Fruit fly (Drosophila melanogaster): ENCODE results near the gene Rpt2.

Rpt2 gene

DNA sequence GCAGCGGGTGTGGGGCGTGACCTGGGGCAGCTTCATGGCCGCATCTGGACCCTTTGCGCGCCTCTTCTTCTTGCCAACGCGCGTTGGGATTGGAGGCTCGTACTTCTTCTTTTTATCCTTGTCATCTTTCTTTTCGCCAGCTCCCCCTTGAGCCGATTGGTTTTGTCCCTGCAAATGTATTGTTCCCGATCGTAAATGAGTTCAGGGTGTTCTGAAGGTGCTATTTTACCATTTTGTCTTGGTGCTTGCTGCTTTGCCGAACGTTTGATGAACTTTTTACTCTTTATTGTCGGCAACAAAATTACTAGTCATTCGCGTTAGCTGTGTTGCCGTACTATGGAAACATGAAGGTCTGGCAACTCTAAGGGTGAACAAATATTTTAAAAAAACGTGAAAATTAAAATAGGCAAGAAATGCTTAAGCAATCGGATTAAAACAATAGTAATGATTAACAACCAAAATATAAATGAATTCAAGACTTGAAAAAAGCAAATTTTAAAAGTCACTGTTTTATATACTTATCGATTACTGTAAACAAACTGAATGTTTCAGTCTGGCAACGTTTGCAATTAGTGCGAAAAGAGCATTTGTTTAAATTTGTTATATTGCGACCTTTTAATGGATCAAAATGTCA lies at the start of gene Rpt2, which contains the start of gene CG13599:
TSS of gene Rpt2 (minus strand) at position 464 of the 634 bp plus-strand sequence.
TSS of gene CG13599 (plus strand) at position 545 of the 634 bp plus-strand sequence.
- TF ChIP-seq CG7101 (tag; optimal IDR thresholded peaks at IDR 0.05) = peak; percentile 40
- no peak for TF ChIP-seq toe (GFP tag; optimal IDR thresholded peaks at IDR 0.05)
- no peak for TF ChIP-seq CG7045 (GFP tag; optimal IDR thresholded peaks at IDR 0.05)
- no peak for TF ChIP-seq ovo (GFP tag; optimal IDR thresholded peaks at IDR 0.05)
- no peak for TF ChIP-seq tj (GFP tag; optimal IDR thresholded peaks at IDR 0.05)
- no peak for TF ChIP-seq Hr96 (GFP tag; optimal IDR thresholded peaks at IDR 0.05)
- no peak for TF ChIP-seq CG5204 (GFP tag; optimal IDR thresholded peaks at IDR 0.05)
- no peak for TF ChIP-seq CG11617 (GFP tag; optimal IDR thresholded peaks at IDR 0.05)
- no peak for TF ChIP-seq CG1620 (GFP tag; optimal IDR thresholded peaks at IDR 0.05)
- TF ChIP-seq kay (GFP tag; ENCODE audit: borderline replicate concordance) = no peak
- TF ChIP-seq CG33017 (tag; optimal IDR thresholded peaks at IDR 0.05) = no peak
- no peak for TF ChIP-seq cic (GFP tag; optimal IDR thresholded peaks at IDR 0.05)
- no peak for TF ChIP-seq Clk (GFP tag; optimal IDR thresholded peaks at IDR 0.05)
- TF ChIP-seq cnc (optimal IDR thresholded peaks at IDR 0.05) = peak; percentile 73 to 89
- TF ChIP-seq Mnt (GFP tag; optimal IDR thresholded peaks at IDR 0.05) = no peak
- no peak for TF ChIP-seq CG12768 (GFP tag; optimal IDR thresholded peaks at IDR 0.05)
- peak; percentile 63 for TF ChIP-seq bab1 (GFP tag; optimal IDR thresholded peaks at IDR 0.05)
- peak; percentile 40 for TF ChIP-seq CG14711 (tag; optimal IDR thresholded peaks at IDR 0.05)
- TF ChIP-seq pad (GFP tag; optimal IDR thresholded peaks at IDR 0.05) = no peak
- no peak for TF ChIP-seq Crg-1 (GFP tag; optimal IDR thresholded peaks at IDR 0.05)

DNA sequence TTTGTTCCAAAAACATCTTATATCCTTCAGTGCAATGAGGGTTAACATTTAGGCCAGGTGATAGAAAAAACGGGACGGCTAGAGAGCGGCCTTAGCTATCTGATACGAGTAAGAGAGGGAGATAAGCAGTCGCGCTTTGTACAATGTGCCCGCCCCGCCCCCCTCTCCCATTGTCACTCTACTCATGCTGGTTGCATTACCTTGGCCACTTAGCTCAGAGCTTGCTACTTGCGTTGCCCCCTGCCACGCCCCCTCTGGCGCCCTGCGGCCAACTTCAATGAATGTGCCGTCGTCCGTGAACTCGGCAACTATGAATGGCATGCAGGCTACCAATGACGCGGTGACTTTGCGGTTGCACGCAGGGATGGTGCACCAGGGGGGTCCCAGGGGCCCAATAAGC lies 40.4 kb upstream of the Rpt2 start:
- TF ChIP-seq CG5204 (GFP tag; optimal IDR thresholded peaks at IDR 0.05) (no peak), ovo (GFP tag; optimal IDR thresholded peaks at IDR 0.05) (no peak), CG7045 (GFP tag; optimal IDR thresholded peaks at IDR 0.05) (no peak), CG33017 (tag; optimal IDR thresholded peaks at IDR 0.05) (no peak), cic (GFP tag; optimal IDR thresholded peaks at IDR 0.05) (no peak), CG12768 (GFP tag; optimal IDR thresholded peaks at IDR 0.05) (no peak), cnc (optimal IDR thresholded peaks at IDR 0.05) (no peak), CG11617 (GFP tag; optimal IDR thresholded peaks at IDR 0.05) (no peak), Clk (GFP tag; optimal IDR thresholded peaks at IDR 0.05) (no peak), bab1 (GFP tag; optimal IDR thresholded peaks at IDR 0.05) (no peak), Crg-1 (GFP tag; optimal IDR thresholded peaks at IDR 0.05) (no peak)

- TF ChIP-seq CG7045 (GFP tag; optimal IDR thresholded peaks at IDR 0.05) (no peak), cic (GFP tag; optimal IDR thresholded peaks at IDR 0.05) (no peak), CG7101 (tag; optimal IDR thresholded peaks at IDR 0.05) (no peak), pad (GFP tag; optimal IDR thresholded peaks at IDR 0.05) (no peak), cnc (optimal IDR thresholded peaks at IDR 0.05) (no peak), Mnt (GFP tag; optimal IDR thresholded peaks at IDR 0.05) (no peak), bab1 (GFP tag; optimal IDR thresholded peaks at IDR 0.05) (no peak), CG1620 (GFP tag; optimal IDR thresholded peaks at IDR 0.05) (no peak), CG11617 (GFP tag; optimal IDR thresholded peaks at IDR 0.05) (no peak)
Measured at dm6 chr3R:23971208-23971607, 39.9 kb upstream of the Rpt2 start.

dm6 chr3R:23969449-23969848 lies 38.1 kb upstream of the Rpt2 start:
- TF ChIP-seq CG33017 (tag; optimal IDR thresholded peaks at IDR 0.05) (no peak), ovo (GFP tag; optimal IDR thresholded peaks at IDR 0.05) (no peak), CG7045 (GFP tag; optimal IDR thresholded peaks at IDR 0.05) (no peak), pad (GFP tag; optimal IDR thresholded peaks at IDR 0.05) (no peak), Hr96 (GFP tag; optimal IDR thresholded peaks at IDR 0.05) (no peak), Clk (GFP tag; optimal IDR thresholded peaks at IDR 0.05) (no peak), kay (GFP tag; ENCODE audit: borderline replicate concordance) (no peak), CG5204 (GFP tag; optimal IDR thresholded peaks at IDR 0.05) (no peak), CG14711 (tag; optimal IDR thresholded peaks at IDR 0.05) (no peak), cic (GFP tag; optimal IDR thresholded peaks at IDR 0.05) (no peak), Crg-1 (GFP tag; optimal IDR thresholded peaks at IDR 0.05) (no peak), bab1 (GFP tag; optimal IDR thresholded peaks at IDR 0.05) (no peak), CG7101 (tag; optimal IDR thresholded peaks at IDR 0.05) (no peak), CG1620 (GFP tag; optimal IDR thresholded peaks at IDR 0.05) (no peak), CG12768 (GFP tag; optimal IDR thresholded peaks at IDR 0.05) (no peak), tj (GFP tag; optimal IDR thresholded peaks at IDR 0.05) (no peak), cnc (optimal IDR thresholded peaks at IDR 0.05) (no peak), Mnt (GFP tag; optimal IDR thresholded peaks at IDR 0.05) (no peak), CG11617 (GFP tag; optimal IDR thresholded peaks at IDR 0.05) (no peak)

DNA sequence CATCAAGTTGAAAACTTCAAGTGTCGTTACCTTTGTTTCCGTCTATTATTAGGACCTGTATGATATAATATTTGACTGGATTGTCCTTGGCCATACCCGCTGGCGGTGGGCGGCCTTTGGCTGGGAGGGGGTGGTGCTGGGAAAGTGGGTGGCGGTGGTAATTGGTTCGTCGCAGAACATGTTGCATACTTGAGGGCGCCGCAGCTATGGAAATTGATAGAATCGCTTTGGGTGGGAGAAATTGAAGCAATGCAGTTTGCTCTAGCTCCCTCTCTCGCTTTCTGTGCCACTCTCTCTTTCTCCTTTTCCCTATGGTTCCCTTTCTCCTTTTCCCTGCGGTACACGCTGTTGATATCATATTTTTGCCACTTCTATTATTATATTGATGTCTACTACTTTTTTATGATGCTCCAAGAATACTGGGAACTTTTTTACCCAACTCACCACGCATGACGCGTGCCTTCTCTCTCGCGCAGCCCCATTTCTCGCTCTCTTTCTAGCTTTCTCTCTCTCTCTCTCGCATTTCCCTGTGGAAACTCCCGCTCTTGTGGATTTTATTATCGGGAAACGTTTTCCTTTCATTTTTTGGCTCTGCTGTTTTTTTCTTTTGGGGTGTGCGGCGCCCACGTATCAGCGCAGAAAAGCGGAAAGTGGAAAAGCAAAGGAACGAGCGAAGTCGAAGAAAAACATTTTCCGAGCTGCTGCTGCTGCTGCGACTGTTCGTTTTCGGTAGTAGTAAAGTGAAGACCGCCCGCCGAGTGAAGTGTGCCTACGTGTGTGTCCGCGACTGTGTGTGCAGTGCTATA lies 33.8 kb upstream of the Rpt2 start:
- no peak for TF ChIP-seq CG7045 (GFP tag; optimal IDR thresholded peaks at IDR 0.05)
- no peak for TF ChIP-seq CG7101 (tag; optimal IDR thresholded peaks at IDR 0.05)
- no peak for TF ChIP-seq CG33017 (tag; optimal IDR thresholded peaks at IDR 0.05)
- TF ChIP-seq tj (GFP tag; optimal IDR thresholded peaks at IDR 0.05) = no peak
- TF ChIP-seq CG12768 (GFP tag; optimal IDR thresholded peaks at IDR 0.05) = no peak
- TF ChIP-seq Crg-1 (GFP tag; optimal IDR thresholded peaks at IDR 0.05) = no peak
- no peak for TF ChIP-seq pad (GFP tag; optimal IDR thresholded peaks at IDR 0.05)
- TF ChIP-seq CG1620 (GFP tag; optimal IDR thresholded peaks at IDR 0.05) = no peak
- no peak for TF ChIP-seq kay (GFP tag; ENCODE audit: borderline replicate concordance)
- no peak for TF ChIP-seq Mnt (GFP tag; optimal IDR thresholded peaks at IDR 0.05)
- TF ChIP-seq toe (GFP tag; optimal IDR thresholded peaks at IDR 0.05) = no peak

Measured in whole organism, adult.